Fruit fly (Drosophila melanogaster) whole organism, embryonic: Measurements from ENCODE around the gene CG31898.
A peak's percentile ranks its signal among the peaks of the same experiment; 100 is the strongest.

Experiments
- Abd-B ChIP-seq: fragments of 200-800 bp; sonication (Bioruptor generic); optimal IDR thresholded peaks from 2 replicates; lab custom pipeline; 2018; ENCODE audit warnings: missing biosample characterization, mild to moderate bottlenecking, missing genetic modification characterization, moderate library complexity
- Ada2b ChIP-seq: fragments of 200-800 bp; sonication (Bioruptor generic); IDR thresholded peaks from 2 replicates; pipeline ENCODE4 v1.3.6; 2022; ENCODE audit warnings: missing biosample characterization, missing genetic modification characterization
- CG10366 ChIP-seq: fragments of 200-800 bp; sonication (Bioruptor generic); IDR thresholded peaks from 2 replicates; pipeline ENCODE4 v1.3.6; 2022; ENCODE audit warnings: missing biosample characterization, missing genetic modification characterization
- CG12236 ChIP-seq: fragments of 200-800 bp; sonication (Bioruptor generic); optimal IDR thresholded peaks from 2 replicates; lab custom pipeline; 2016; ENCODE audit warnings: missing biosample characterization, missing genetic modification characterization
- CG13287 ChIP-seq: fragments of 200-800 bp; sonication (Bioruptor generic); IDR thresholded peaks from 2 replicates; pipeline ENCODE4 v1.3.6; 2022; ENCODE audit warnings: missing biosample characterization, missing genetic modification characterization; ENCODE audit not compliant: partially characterized antibody
- CG13894 ChIP-seq: fragments of 200-800 bp; sonication (Bioruptor generic); optimal IDR thresholded peaks from 3 replicates; lab custom pipeline; 2018; ENCODE audit warnings: missing biosample characterization, mild to moderate bottlenecking, missing genetic modification characterization, moderate library complexity
- CG14860 ChIP-seq: fragments of 200-800 bp; sonication (Bioruptor generic); IDR thresholded peaks from 3 replicates; pipeline ENCODE4 v1.3.6; 2022; ENCODE audit warnings: missing biosample characterization, missing genetic modification characterization; ENCODE audit not compliant: partially characterized antibody
- CG14965 ChIP-seq: fragments of 200-800 bp; sonication (Bioruptor generic); optimal IDR thresholded peaks from 2 replicates; lab custom pipeline; 2016; ENCODE audit warnings: missing biosample characterization, missing genetic modification characterization, borderline replicate concordance
- CG1603 ChIP-seq: fragments of 200-800 bp; sonication (Bioruptor generic); optimal IDR thresholded peaks from 2 replicates; lab custom pipeline; 2019; ENCODE audit warnings: missing biosample characterization, mild to moderate bottlenecking, missing genetic modification characterization, moderate library complexity
- CG1647 ChIP-seq: fragments of 200-800 bp; sonication (Bioruptor generic); optimal IDR thresholded peaks from 3 replicates; lab custom pipeline; 2016; ENCODE audit warnings: missing biosample characterization, missing genetic modification characterization
- CG17612 ChIP-seq: fragments of 200-800 bp; sonication (Bioruptor generic); IDR thresholded peaks from 2 replicates; pipeline ENCODE4 v1.3.6; 2022; ENCODE audit warnings: missing biosample characterization, missing genetic modification characterization
- CG1792 ChIP-seq: fragments of 200-800 bp; sonication (Bioruptor generic); optimal IDR thresholded peaks from 2 replicates; lab custom pipeline; 2016; ENCODE audit warnings: missing biosample characterization, missing genetic modification characterization
- CG2202 ChIP-seq: fragments of 200-800 bp; sonication (Bioruptor generic); optimal IDR thresholded peaks from 2 replicates; lab custom pipeline; 2018; ENCODE audit warnings: missing biosample characterization, mild to moderate bottlenecking, missing genetic modification characterization
- CG31388 ChIP-seq: fragments of 200-800 bp; sonication (Bioruptor generic); optimal IDR thresholded peaks from 2 replicates; lab custom pipeline; 2016; ENCODE audit warnings: missing biosample characterization, missing genetic modification characterization
- CG7928 ChIP-seq: fragments of 200-800 bp; sonication (Bioruptor generic); optimal IDR thresholded peaks from 2 replicates; lab custom pipeline; 2017; ENCODE audit warnings: missing biosample characterization, mild to moderate bottlenecking, missing genetic modification characterization
- CG8089 ChIP-seq: fragments of 200-800 bp; sonication (Bioruptor generic); optimal IDR thresholded peaks from 3 replicates; lab custom pipeline; 2016; ENCODE audit warnings: missing biosample characterization, missing genetic modification characterization
- CG8359 ChIP-seq: fragments of 200-800 bp; sonication (Bioruptor generic); optimal IDR thresholded peaks from 2 replicates; lab custom pipeline; 2017; ENCODE audit warnings: missing biosample characterization, mild to moderate bottlenecking, missing genetic modification characterization, borderline replicate concordance
- D19A ChIP-seq: fragments of 200-800 bp; optimal IDR thresholded peaks from 3 replicates; lab custom pipeline; 2019; ENCODE audit warnings: missing biosample characterization, mild to moderate bottlenecking, missing genetic modification characterization, moderate library complexity
- Doc2 ChIP-seq: fragments of 200-800 bp; sonication (Bioruptor generic); IDR thresholded peaks from 2 replicates; pipeline ENCODE4 v1.3.6; 2022; ENCODE audit warnings: missing biosample characterization, missing genetic modification characterization
- Doc3 ChIP-seq: fragments of 200-800 bp; sonication (Bioruptor generic); IDR thresholded peaks from 3 replicates; pipeline ENCODE4 v1.3.6; 2022; ENCODE audit warnings: missing biosample characterization, missing genetic modification characterization; ENCODE audit not compliant: partially characterized antibody
- Gsc ChIP-seq: fragments of 200-800 bp; sonication (Bioruptor generic); IDR thresholded peaks from 2 replicates; pipeline ENCODE4 v1.3.6; 2022; ENCODE audit warnings: missing biosample characterization, missing genetic modification characterization
- Gug ChIP-seq: fragments of 200-800 bp; sonication (Bioruptor generic); IDR thresholded peaks from 4 replicates; pipeline ENCODE4 v1.3.6; 2022; ENCODE audit warnings: missing biosample characterization, missing genetic modification characterization
- H15 ChIP-seq: fragments of 200-800 bp; sonication (Bioruptor generic); IDR thresholded peaks from 3 replicates; pipeline ENCODE4 v1.3.6; 2022; ENCODE audit warnings: missing biosample characterization, missing genetic modification characterization
- Hr78 ChIP-seq, 2 experiments: fragments of 200-800 bp in 1 of 2; fragments of >200 bp in 1 of 2; sonication (Bioruptor generic) in 1 of 2; optimal IDR thresholded peaks; 2 replicates each; lab custom pipeline; 2017 to 2019; ENCODE audit warnings: missing biosample characterization in 2 of 2, missing genetic modification characterization in 2 of 2, mild to moderate bottlenecking in 1 of 2, moderate library complexity in 1 of 2
- Hsf ChIP-seq: fragments of 200-800 bp; sonication (Bioruptor generic); optimal IDR thresholded peaks from 3 replicates; lab custom pipeline; 2016; ENCODE audit warnings: missing biosample characterization, missing genetic modification characterization
- Pdp1 ChIP-seq, 2 experiments: fragments of 200-800 bp; sonication (Bioruptor generic); optimal IDR thresholded peaks; 3 replicates each; lab custom pipeline; 2016; ENCODE audit warnings: missing biosample characterization in 2 of 2, missing genetic modification characterization in 2 of 2, mild to moderate bottlenecking in 1 of 2, moderate library complexity in 1 of 2
- Sin3A ChIP-seq: fragments of >200 bp; optimal IDR thresholded peaks from 2 replicates; lab custom pipeline; 2018
- Sry-δ ChIP-seq: fragments of 200-800 bp; sonication (Bioruptor generic); optimal IDR thresholded peaks from 2 replicates; lab custom pipeline; 2016; ENCODE audit warnings: missing biosample characterization, missing genetic modification characterization
- al ChIP-seq: fragments of 200-800 bp; sonication (Bioruptor generic); IDR thresholded peaks from 2 replicates; pipeline ENCODE4 v1.3.6; 2022; ENCODE audit warnings: missing biosample characterization, missing genetic modification characterization
- ase ChIP-seq: fragments of 200-800 bp; sonication (Bioruptor generic); IDR thresholded peaks from 3 replicates; pipeline ENCODE4 v1.3.6; 2022; ENCODE audit warnings: missing biosample characterization, missing genetic modification characterization
- bbx ChIP-seq: fragments of 200-800 bp; sonication (Bioruptor generic); IDR thresholded peaks from 2 replicates; pipeline ENCODE4 v1.3.6; 2022; ENCODE audit warnings: missing biosample characterization, missing genetic modification characterization; ENCODE audit not compliant: partially characterized antibody
- caup ChIP-seq: fragments of 200-800 bp; sonication (Bioruptor generic); optimal IDR thresholded peaks from 3 replicates; lab custom pipeline; 2017; ENCODE audit warnings: missing biosample characterization, mild to moderate bottlenecking, missing genetic modification characterization, moderate library complexity; ENCODE audit not compliant: severe bottlenecking
- ems ChIP-seq: fragments of 200-800 bp; sonication (Bioruptor generic); optimal IDR thresholded peaks from 3 replicates; lab custom pipeline; 2016; ENCODE audit warnings: missing biosample characterization, missing genetic modification characterization
- fd64A ChIP-seq: fragments of 200-800 bp; sonication (Bioruptor generic); optimal IDR thresholded peaks from 3 replicates; lab custom pipeline; 2018; ENCODE audit warnings: missing biosample characterization, mild to moderate bottlenecking, missing genetic modification characterization
- gcm2 ChIP-seq: fragments of 200-800 bp; sonication (Bioruptor generic); optimal IDR thresholded peaks from 2 replicates; lab custom pipeline; 2016; ENCODE audit warnings: missing biosample characterization, missing genetic modification characterization
- hb ChIP-seq: fragments of 200-800 bp; sonication (Bioruptor generic); IDR thresholded peaks from 3 replicates; pipeline ENCODE4 v1.3.6; 2022; ENCODE audit warnings: missing biosample characterization, missing genetic modification characterization; ENCODE audit not compliant: partially characterized antibody
- kay ChIP-seq: fragments of 200-800 bp; sonication (Bioruptor generic); optimal IDR thresholded peaks from 2 replicates; lab custom pipeline; 2016; ENCODE audit warnings: missing biosample characterization, missing genetic modification characterization
- ken ChIP-seq: fragments of 200-800 bp; sonication (Bioruptor generic); IDR thresholded peaks from 3 replicates; pipeline ENCODE4 v1.3.6; 2022; ENCODE audit warnings: missing biosample characterization, missing genetic modification characterization
- lov ChIP-seq, 2 experiments: fragments of 200-800 bp in 1 of 2; fragments of >200 bp in 1 of 2; sonication (Bioruptor generic) in 1 of 2; IDR thresholded peaks in 1 of 2; optimal IDR thresholded peaks in 1 of 2; 2 replicates in 1 of 2; 3 replicates in 1 of 2; pipeline versions ENCODE4 v1.3.6 to Lab custom; 2017 to 2022; ENCODE audit warnings: missing biosample characterization in 1 of 2, missing genetic modification characterization in 1 of 2
- pfk ChIP-seq: fragments of 200-800 bp; sonication (Bioruptor generic); optimal IDR thresholded peaks from 2 replicates; lab custom pipeline; 2018; ENCODE audit warnings: missing biosample characterization, mild to moderate bottlenecking, missing genetic modification characterization, moderate library complexity
- pum ChIP-seq: fragments of 200-800 bp; sonication (Bioruptor generic); optimal IDR thresholded peaks from 2 replicates; lab custom pipeline; 2016; ENCODE audit warnings: missing biosample characterization, missing genetic modification characterization
- ro ChIP-seq: fragments of 200-800 bp; sonication (Bioruptor generic); IDR thresholded peaks from 2 replicates; pipeline ENCODE4 v1.3.6; 2022; ENCODE audit warnings: missing biosample characterization, missing genetic modification characterization
- sc ChIP-seq, 3 experiments: fragments of >200 bp in 2 of 3; fragments of 200-800 bp in 1 of 3; sonication (Bioruptor generic) in 1 of 3; optimal IDR thresholded peaks; 2 replicates in 2 of 3; 3 replicates in 1 of 3; lab custom pipeline; 2017; ENCODE audit warnings: mild to moderate bottlenecking in 1 of 3, missing biosample characterization in 1 of 3, missing genetic modification characterization in 1 of 3, missing genetic modification reagents in 1 of 3
- sens ChIP-seq: fragments of 200-800 bp; sonication (Bioruptor generic); peaks from one replicate; lab custom pipeline; 2016; ENCODE audit warnings: missing biosample characterization, missing genetic modification characterization
- sens-2 ChIP-seq: fragments of 200-800 bp; sonication (Bioruptor generic); IDR thresholded peaks from 2 replicates; pipeline ENCODE4 v1.3.6; 2022; ENCODE audit warnings: missing biosample characterization, missing genetic modification characterization
- unc-4 ChIP-seq: fragments of 200-800 bp; sonication (Bioruptor generic); IDR thresholded peaks from 2 replicates; pipeline ENCODE4 v1.3.6; 2022; ENCODE audit warnings: missing biosample characterization, missing genetic modification characterization; ENCODE audit not compliant: partially characterized antibody
- vvl ChIP-seq: fragments of 200-800 bp; sonication (Bioruptor generic); IDR thresholded peaks from 2 replicates; pipeline ENCODE4 v1.3.6; 2022; ENCODE audit warnings: missing biosample characterization, missing genetic modification characterization

CG31898 gene

dm6 chr2L:8403286-8404270 is 3.4 kb downstream of the CG31898 start, which contains the start of gene emb (continued):
- TF ChIP-seq CG13894 (tag; lab: Kevin White, UChicago) (no peak), Sry-δ (peak; percentile 89), ems (GFP tag; lab: Kevin White, UChicago) (peak; percentile 41), sc (optimal IDR thresholded peaks at IDR 0.05; lab: Kevin White, UChicago) (no peak), sc (GFP tag; optimal IDR thresholded peaks at IDR 0.05; lab: Kevin White, UChicago) (no peak), Ada2b (GFP tag; lab: Robert Waterston, UW) (no peak), Gsc (GFP tag; lab: Robert Waterston, UW) (no peak), pum (GFP tag; lab: Kevin White, UChicago) (peak; percentile 21), CG8089 (GFP tag; lab: Kevin White, UChicago) (peak; percentile 43), CG12236 (GFP tag; lab: Kevin White, UChicago) (peak; percentile 38), unc-4 (GFP tag; lab: Robert Waterston, UW) (peak; percentile 87), lov (optimal IDR thresholded peaks at IDR 0.05; lab: Kevin White, UChicago) (no peak), lov (GFP tag; IDR thresholded peaks at IDR 0.05; lab: Robert Waterston, UW) (no peak), CG31388 (no peak), fd64A (peak; percentile 2), Abd-B (GFP tag; lab: Kevin White, UChicago) (no peak), vvl (GFP tag; lab: Robert Waterston, UW) (peak; percentile 55), ken (GFP tag; lab: Robert Waterston, UW) (no peak), gcm2 (peak; percentile 26), al (GFP tag; lab: Robert Waterston, UW) (peak; percentile 37; the same call in 1 of the 2 replicates), CG7928 (GFP tag; lab: Kevin White, UChicago) (peak; percentile 93), H15 (no peak), kay (no peak), Doc3 (GFP tag; lab: Robert Waterston, UW) (peak; percentile 92), sens (GFP tag; lab: Kevin White, UChicago) (peak; percentile 88), CG14860 (GFP tag; lab: Robert Waterston, UW) (peak; percentile 99), caup (GFP tag; lab: Kevin White, UChicago) (peak; percentile 36), Doc2 (no peak), sens-2 (no peak), Hr78 (GFP tag; optimal IDR thresholded peaks at IDR 0.05; lab: Kevin White, UChicago) (no peak), hb (GFP tag; lab: Robert Waterston, UW) (peak; percentile 99), Gug (no peak), CG1603 (tag; lab: Kevin White, UChicago) (peak; percentile 85), CG1647 (peak; percentile 49), Sin3A (lab: Kevin White, UChicago) (peak; percentile 82), ase (GFP tag; lab: Robert Waterston, UW) (no peak), bbx (GFP tag; lab: Robert Waterston, UW) (peak; percentile 96), CG13287 (GFP tag; lab: Robert Waterston, UW) (peak; percentile 93), D19A (tag; lab: Kevin White, UChicago) (peak; percentile 19), CG2202 (peak; percentile 11), ro (GFP tag; lab: Robert Waterston, UW) (no peak), CG14965 (GFP tag; lab: Kevin White, UChicago) (no peak), CG10366 (peak; percentile 31; the same call in 1 of the 2 replicates), Pdp1 (GFP tag; optimal IDR thresholded peaks at IDR 0.05; lab: Kevin White, UChicago) (peak in 1 of 2 experiments; percentile 17), Hsf (GFP tag; lab: Kevin White, UChicago) (peak; percentile 40), CG1792 (GFP tag; lab: Kevin White, UChicago) (peak; percentile 32), pfk (no peak), CG8359 (no peak), CG17612 (no peak)
